Fruit fly (Drosophila melanogaster) whole organism, embryonic: ENCODE measurements around the gene CG31360.
A peak's percentile ranks its signal among the peaks of the same experiment; 100 is the strongest.

Experiments used
- BEAF-32 ChIP-seq: fragments of 200-800 bp; sonication (Bioruptor generic); optimal IDR thresholded peaks from 3 replicates; lab custom pipeline; 2017; ENCODE audit warnings: missing biosample characterization, missing genetic modification characterization, mild to moderate bottlenecking, moderate library complexity, missing genetic modification reagents
- Bdp1 ChIP-seq: fragments of 200-800 bp; sonication (Bioruptor generic); optimal IDR thresholded peaks from 3 replicates; lab custom pipeline; 2016; ENCODE audit warnings: missing biosample characterization, missing genetic modification characterization
- C15 ChIP-seq: fragments of 200-800 bp; sonication (Bioruptor generic); IDR thresholded peaks from 3 replicates; pipeline ENCODE4 v1.3.6; 2022; ENCODE audit warnings: missing biosample characterization, missing genetic modification characterization
- CG10462 ChIP-seq: fragments of 200-800 bp; sonication (Bioruptor generic); optimal IDR thresholded peaks from 2 replicates; lab custom pipeline; 2016; ENCODE audit warnings: missing biosample characterization, missing genetic modification characterization
- CG10654 ChIP-seq: fragments of 200-800 bp; sonication (Bioruptor generic); optimal IDR thresholded peaks from 2 replicates; lab custom pipeline; 2016; ENCODE audit warnings: missing biosample characterization, missing genetic modification characterization
- CG12155 ChIP-seq: fragments of 200-800 bp; sonication (Bioruptor generic); optimal IDR thresholded peaks from 3 replicates; lab custom pipeline; 2016; ENCODE audit warnings: missing biosample characterization, missing genetic modification characterization
- CG13424 ChIP-seq: fragments of 200-800 bp; sonication (Bioruptor generic); optimal IDR thresholded peaks from 2 replicates; lab custom pipeline; 2019; ENCODE audit warnings: missing biosample characterization, mild to moderate bottlenecking, missing genetic modification characterization, moderate library complexity
- CG13775 ChIP-seq: fragments of 200-800 bp; sonication (Bioruptor generic); optimal IDR thresholded peaks from 3 replicates; lab custom pipeline; 2017; ENCODE audit warnings: missing biosample characterization, mild to moderate bottlenecking, missing genetic modification characterization
- CG14710 ChIP-seq: fragments of 200-800 bp; sonication (Bioruptor generic); optimal IDR thresholded peaks from 3 replicates; lab custom pipeline; 2019; ENCODE audit warnings: missing biosample characterization, mild to moderate bottlenecking, missing genetic modification characterization, moderate library complexity
- CG16779 ChIP-seq: fragments of 200-800 bp; sonication (Bioruptor generic); IDR thresholded peaks from 2 replicates; pipeline ENCODE4 v1.3.6; 2022; ENCODE audit warnings: missing biosample characterization, missing genetic modification characterization
- CG16815 ChIP-seq: fragments of 200-800 bp; sonication (Bioruptor generic); optimal IDR thresholded peaks from 3 replicates; lab custom pipeline; 2017; ENCODE audit warnings: missing biosample characterization, mild to moderate bottlenecking, missing genetic modification characterization
- CG17361 ChIP-seq: fragments of 200-800 bp; sonication (Bioruptor generic); IDR thresholded peaks from 3 replicates; pipeline ENCODE4 v1.3.6; 2022; ENCODE audit warnings: missing biosample characterization, missing genetic modification characterization
- CG17802 ChIP-seq: fragments of 200-800 bp; sonication (Bioruptor generic); optimal IDR thresholded peaks from 2 replicates; lab custom pipeline; 2018; ENCODE audit warnings: missing biosample characterization, mild to moderate bottlenecking, missing genetic modification characterization, moderate library complexity
- CG34224 ChIP-seq: fragments of 200-800 bp; sonication (Bioruptor generic); IDR thresholded peaks from 3 replicates; pipeline ENCODE4 v1.3.6; 2022; ENCODE audit warnings: missing biosample characterization, missing genetic modification characterization; ENCODE audit not compliant: partially characterized antibody
- CG6175 ChIP-seq: fragments of 200-800 bp; sonication (Bioruptor generic); IDR thresholded peaks from 3 replicates; pipeline ENCODE4 v1.3.6; 2022; ENCODE audit warnings: missing biosample characterization, missing genetic modification characterization
- CG7928 ChIP-seq: fragments of 200-800 bp; sonication (Bioruptor generic); optimal IDR thresholded peaks from 2 replicates; lab custom pipeline; 2017; ENCODE audit warnings: missing biosample characterization, mild to moderate bottlenecking, missing genetic modification characterization
- Drgx ChIP-seq: fragments of 200-800 bp; sonication (Bioruptor generic); IDR thresholded peaks from 2 replicates; pipeline ENCODE4 v1.3.6; 2022; ENCODE audit warnings: missing biosample characterization, missing genetic modification characterization
- HmgD ChIP-seq: fragments of 200-800 bp; sonication (Bioruptor generic); optimal IDR thresholded peaks from 3 replicates; lab custom pipeline; 2016; ENCODE audit warnings: missing biosample characterization, missing genetic modification characterization
- Hsf ChIP-seq: fragments of 200-800 bp; sonication (Bioruptor generic); optimal IDR thresholded peaks from 3 replicates; lab custom pipeline; 2016; ENCODE audit warnings: missing biosample characterization, missing genetic modification characterization
- Meics ChIP-seq: fragments of 200-800 bp; sonication (Bioruptor generic); optimal IDR thresholded peaks from 2 replicates; lab custom pipeline; 2017; ENCODE audit warnings: missing biosample characterization, mild to moderate bottlenecking, missing genetic modification characterization
- NC2β ChIP-seq: fragments of 200-800 bp; sonication (Bioruptor generic); optimal IDR thresholded peaks from 2 replicates; lab custom pipeline; 2016; ENCODE audit warnings: missing biosample characterization, missing genetic modification characterization
- Six4 ChIP-seq: fragments of 200-800 bp; sonication (Bioruptor generic); optimal IDR thresholded peaks from 2 replicates; lab custom pipeline; 2016; ENCODE audit warnings: missing biosample characterization, missing genetic modification characterization
- Taf1 ChIP-seq: fragments of 200-800 bp; sonication (Bioruptor generic); IDR thresholded peaks from 2 replicates; pipeline ENCODE4 v1.3.6; 2022; ENCODE audit warnings: missing biosample characterization, missing genetic modification characterization
- Tbp ChIP-seq: fragments of >200 bp; optimal IDR thresholded peaks from 2 replicates; lab custom pipeline; 2018; ENCODE audit warnings: missing biosample characterization, missing genetic modification characterization
- bab2 ChIP-seq: fragments of 200-800 bp; sonication (Bioruptor generic); optimal IDR thresholded peaks from 2 replicates; lab custom pipeline; 2016; ENCODE audit warnings: missing biosample characterization, missing genetic modification characterization
- cwo ChIP-seq: fragments of 200-800 bp; sonication (Bioruptor generic); optimal IDR thresholded peaks from 3 replicates; lab custom pipeline; 2017; ENCODE audit warnings: missing biosample characterization, missing genetic modification characterization, mild to moderate bottlenecking, moderate library complexity, missing genetic modification reagents
- dati ChIP-seq: fragments of 200-800 bp; sonication (Bioruptor generic); IDR thresholded peaks from 2 replicates; pipeline ENCODE4 v1.3.6; 2022; ENCODE audit warnings: missing biosample characterization, missing genetic modification characterization
- dysf ChIP-seq: fragments of 200-800 bp; sonication (Bioruptor generic); IDR thresholded peaks from 3 replicates; pipeline ENCODE4 v1.3.6; 2022; ENCODE audit warnings: missing biosample characterization, missing genetic modification characterization
- ewg ChIP-seq: fragments of 200-800 bp; sonication (Bioruptor generic); optimal IDR thresholded peaks from 3 replicates; lab custom pipeline; 2017; ENCODE audit warnings: mild to moderate bottlenecking, missing biosample characterization, missing genetic modification reagents, missing genetic modification characterization
- exex ChIP-seq: fragments of 200-800 bp; sonication (Bioruptor generic); optimal IDR thresholded peaks from 4 replicates; lab custom pipeline; 2018; ENCODE audit warnings: missing biosample characterization, mild to moderate bottlenecking, missing genetic modification characterization, moderate library complexity
- fd96Cb ChIP-seq: fragments of 200-800 bp; sonication (Bioruptor generic); optimal IDR thresholded peaks from 2 replicates; lab custom pipeline; 2018; ENCODE audit warnings: missing biosample characterization, mild to moderate bottlenecking, missing genetic modification characterization, moderate library complexity
- gcm2 ChIP-seq: fragments of 200-800 bp; sonication (Bioruptor generic); optimal IDR thresholded peaks from 2 replicates; lab custom pipeline; 2016; ENCODE audit warnings: missing biosample characterization, missing genetic modification characterization
- gt ChIP-seq: fragments of 200-800 bp; sonication (Bioruptor generic); IDR thresholded peaks from 2 replicates; pipeline ENCODE4 v1.3.6; 2022; ENCODE audit warnings: missing biosample characterization, missing genetic modification characterization
- h ChIP-seq: fragments of >200 bp; optimal IDR thresholded peaks from 2 replicates; lab custom pipeline; 2017
- ind ChIP-seq: fragments of 200-800 bp; sonication (Bioruptor generic); optimal IDR thresholded peaks from 3 replicates; lab custom pipeline; 2016; ENCODE audit warnings: missing biosample characterization, missing genetic modification characterization
- kay ChIP-seq: fragments of 200-800 bp; sonication (Bioruptor generic); optimal IDR thresholded peaks from 2 replicates; lab custom pipeline; 2016; ENCODE audit warnings: missing biosample characterization, missing genetic modification characterization
- lbe ChIP-seq: fragments of 200-800 bp; sonication (Bioruptor generic); optimal IDR thresholded peaks from 2 replicates; lab custom pipeline; 2016; ENCODE audit warnings: missing biosample characterization, mild to moderate bottlenecking, missing genetic modification characterization
- sima ChIP-seq: fragments of 200-800 bp; sonication (Bioruptor generic); optimal IDR thresholded peaks from 2 replicates; lab custom pipeline; 2016; ENCODE audit warnings: missing biosample characterization, missing genetic modification characterization
- slbo ChIP-seq: fragments of 200-800 bp; sonication (Bioruptor generic); IDR thresholded peaks from 2 replicates; pipeline ENCODE4 v1.3.6; 2022; ENCODE audit warnings: missing biosample characterization, missing genetic modification characterization
- sug ChIP-seq: fragments of 200-800 bp; optimal IDR thresholded peaks from 2 replicates; lab custom pipeline; 2019; ENCODE audit warnings: missing biosample characterization, mild to moderate bottlenecking, missing genetic modification characterization, moderate library complexity
- toy ChIP-seq: fragments of 200-800 bp; sonication (Bioruptor generic); IDR thresholded peaks from 2 replicates; pipeline ENCODE4 v1.3.6; 2022; ENCODE audit warnings: missing biosample characterization, missing genetic modification characterization
- zfh2 ChIP-seq: fragments of 200-800 bp; sonication (Bioruptor generic); optimal IDR thresholded peaks from 2 replicates; lab custom pipeline; 2016; ENCODE audit warnings: missing biosample characterization, missing genetic modification characterization

The CG31360 gene

DNA sequence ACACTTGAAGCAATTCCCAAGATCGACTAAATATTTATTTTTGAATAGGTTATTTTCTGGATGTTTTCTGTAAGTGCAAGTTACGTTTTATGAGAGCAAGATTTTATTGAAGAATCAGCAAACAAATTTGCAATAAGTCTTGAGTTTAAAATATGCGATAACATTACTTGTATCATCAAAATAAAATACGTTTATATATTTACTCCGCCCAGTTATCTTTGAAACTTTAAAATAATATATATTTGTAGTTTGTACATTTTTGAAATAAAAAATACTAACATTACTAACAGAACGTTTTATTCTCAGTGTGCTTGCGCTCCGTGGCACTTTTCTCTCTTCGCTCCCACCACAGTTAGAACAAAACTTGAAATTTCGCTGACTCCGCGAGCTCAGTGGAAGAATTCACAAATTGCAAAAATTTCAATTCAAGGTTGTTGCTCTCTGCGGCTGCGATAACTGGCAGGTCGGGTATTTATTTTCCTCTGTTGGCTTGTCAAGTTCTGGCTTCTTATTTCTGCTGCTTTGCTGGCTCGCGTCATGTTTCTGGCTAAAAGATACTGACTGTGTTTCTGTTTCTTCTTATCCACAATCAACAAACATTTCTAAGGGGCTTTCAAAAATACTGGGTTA lies 5.4 kb upstream of the CG31360 start (continued):
- TF ChIP-seq dysf (GFP tag; lab: Robert Waterston, UW) (no peak), slbo (GFP tag; lab: Robert Waterston, UW) (no peak), CG6175 (GFP tag; lab: Robert Waterston, UW) (no peak), CG14710 (tag; lab: Kevin White, UChicago) (peak; percentile 2), Six4 (GFP tag; lab: Kevin White, UChicago) (no peak), exex (tag; lab: Kevin White, UChicago) (no peak), CG10654 (GFP tag; lab: Kevin White, UChicago) (no peak), Hsf (GFP tag; lab: Kevin White, UChicago) (no peak), ewg (GFP tag; lab: Kevin White, UChicago) (no peak), BEAF-32 (GFP tag; lab: Kevin White, UChicago) (no peak), h (lab: Kevin White, UChicago) (no peak), Taf1 (GFP tag; lab: Robert Waterston, UW) (no peak), CG10462 (GFP tag; lab: Kevin White, UChicago) (no peak), CG16815 (GFP tag; lab: Kevin White, UChicago) (peak; percentile 25), Meics (peak; percentile 4), CG13775 (GFP tag; lab: Kevin White, UChicago) (peak; percentile 36), dati (no peak), CG7928 (GFP tag; lab: Kevin White, UChicago) (no peak), NC2β (GFP tag; lab: Kevin White, UChicago) (no peak), Bdp1 (no peak), toy (no peak), CG17802 (tag; lab: Kevin White, UChicago) (no peak), CG13424 (tag; lab: Kevin White, UChicago) (no peak), kay (GFP tag; lab: Kevin White, UChicago) (no peak), gt (GFP tag; lab: Robert Waterston, UW) (no peak), lbe (peak; percentile 87), Drgx (GFP tag; lab: Robert Waterston, UW) (peak; percentile 78; the same call in 1 of the 2 replicates), HmgD (no peak), bab2 (GFP tag; lab: Kevin White, UChicago) (no peak), Tbp (GFP tag; lab: Kevin White, UChicago) (no peak), C15 (GFP tag; lab: Robert Waterston, UW) (no peak), ind (GFP tag; lab: Kevin White, UChicago) (peak; percentile 18), sima (GFP tag; lab: Kevin White, UChicago) (no peak), sug (tag; lab: Kevin White, UChicago) (no peak), CG12155 (GFP tag; lab: Kevin White, UChicago) (peak; percentile 10), CG16779 (GFP tag; lab: Robert Waterston, UW) (no peak), zfh2 (GFP tag; lab: Kevin White, UChicago) (peak; percentile 23), fd96Cb (tag; lab: Kevin White, UChicago) (no peak), CG17361 (GFP tag; lab: Robert Waterston, UW) (no peak), cwo (GFP tag; lab: Kevin White, UChicago) (no peak), gcm2 (GFP tag; lab: Kevin White, UChicago) (no peak), CG34224 (GFP tag; lab: Robert Waterston, UW) (no peak)
